Fruit fly (Drosophila melanogaster): ENCODE measurements around the gene CG13114.
A peak's percentile ranks its signal among the peaks of the same experiment; 100 is the strongest.

Gene CG13114

DNA sequence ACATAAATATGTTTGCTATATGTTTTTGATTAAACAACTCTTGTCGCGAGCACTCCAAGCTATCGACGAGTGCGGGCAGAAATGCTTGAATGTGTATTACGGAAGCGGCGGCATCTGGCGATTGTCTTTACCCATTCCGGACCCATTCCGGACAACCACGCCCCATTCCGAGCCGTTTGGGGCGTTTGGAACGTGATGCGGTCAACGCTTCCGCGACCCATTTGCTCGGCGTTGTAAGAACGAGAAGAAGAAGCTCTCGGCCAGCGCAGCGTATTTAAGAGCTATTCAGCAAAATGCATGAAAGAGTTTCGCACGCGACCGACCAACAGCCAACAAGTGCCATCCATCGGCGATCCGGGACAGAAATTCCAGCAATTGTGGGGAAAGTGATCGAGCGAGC lies at the start of gene CG13114:
CG13114 (plus strand) TSS at position 301 of the 400 bp plus-strand sequence.
- peak; percentile 7 for TF ChIP-seq CG17801 (GFP tag; optimal IDR thresholded peaks at IDR 0.05; ENCODE audit: partially characterized antibody)

DNA sequence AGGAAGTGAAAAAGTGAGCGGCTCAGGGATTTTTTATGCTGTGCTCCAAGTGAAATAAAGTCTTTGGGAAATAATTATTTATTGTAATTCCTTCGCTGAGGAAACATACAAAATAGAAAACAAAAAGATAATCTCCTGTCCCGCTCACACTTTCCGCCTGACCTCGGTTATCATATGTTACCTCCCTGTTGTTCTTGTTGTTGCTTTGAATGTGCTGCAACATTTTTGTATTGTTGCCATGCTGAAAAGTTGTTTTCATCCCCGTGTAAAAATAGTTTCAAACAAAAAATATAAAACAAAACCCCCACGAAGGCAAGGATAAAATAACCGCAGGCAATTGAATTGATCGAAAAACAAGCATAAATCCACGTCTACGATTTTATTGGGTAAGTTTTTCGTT lies 49.7 kb upstream of the CG13114 start:
- no peak for TF ChIP-seq CG17801 (GFP tag; optimal IDR thresholded peaks at IDR 0.05; ENCODE audit: partially characterized antibody)

dm6 chr2L:9496378-9497284 lies 49.0 kb upstream of the CG13114 start:
- no peak for TF ChIP-seq CG17801 (GFP tag; optimal IDR thresholded peaks at IDR 0.05; ENCODE audit: partially characterized antibody)

DNA sequence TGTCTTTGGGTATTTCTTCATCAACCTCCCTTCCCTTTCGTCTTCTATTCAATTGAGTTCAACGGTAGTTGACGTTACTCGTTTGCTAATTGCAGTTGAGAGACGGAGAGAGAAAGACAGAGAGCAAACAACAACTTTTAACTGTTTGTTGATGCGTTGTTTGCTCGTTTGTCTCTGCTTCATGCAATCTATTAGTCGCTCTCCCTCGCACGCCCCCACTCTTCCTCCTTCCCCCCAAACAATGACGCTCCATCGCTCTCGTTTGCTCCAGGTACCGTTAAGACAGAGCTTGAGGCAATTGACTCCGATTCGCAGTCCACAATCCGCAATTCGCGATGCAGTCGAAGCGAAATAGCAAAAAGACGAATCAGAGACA lies 48.3 kb upstream of the CG13114 start:
- TF ChIP-seq CG17801 (GFP tag; optimal IDR thresholded peaks at IDR 0.05; ENCODE audit: partially characterized antibody): peak; percentile 59

- TF ChIP-seq CG17801 (GFP tag; optimal IDR thresholded peaks at IDR 0.05; ENCODE audit: partially characterized antibody): peak; percentile 85
Observed at dm6 chr2L:9498185-9498984, 47.2 kb upstream of the CG13114 start.

DNA sequence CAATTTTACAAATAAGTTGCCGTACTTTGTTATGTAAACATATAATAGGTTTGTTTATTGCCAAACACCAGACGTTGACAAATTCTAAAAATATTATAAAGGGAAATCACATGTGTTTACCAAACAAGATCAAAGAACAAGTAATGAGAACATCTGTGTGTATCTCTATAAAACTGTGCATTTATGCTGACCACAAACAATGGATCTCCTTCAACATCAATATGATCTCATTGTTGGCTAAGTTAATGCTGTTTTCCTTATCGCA lies 46.7 kb upstream of the CG13114 start:
- no peak for TF ChIP-seq CG17801 (GFP tag; optimal IDR thresholded peaks at IDR 0.05; ENCODE audit: partially characterized antibody)

dm6 chr2L:9500454-9500853 lies 45.2 kb upstream of the CG13114 start:
- no peak for TF ChIP-seq CG17801 (GFP tag; optimal IDR thresholded peaks at IDR 0.05; ENCODE audit: partially characterized antibody)

DNA sequence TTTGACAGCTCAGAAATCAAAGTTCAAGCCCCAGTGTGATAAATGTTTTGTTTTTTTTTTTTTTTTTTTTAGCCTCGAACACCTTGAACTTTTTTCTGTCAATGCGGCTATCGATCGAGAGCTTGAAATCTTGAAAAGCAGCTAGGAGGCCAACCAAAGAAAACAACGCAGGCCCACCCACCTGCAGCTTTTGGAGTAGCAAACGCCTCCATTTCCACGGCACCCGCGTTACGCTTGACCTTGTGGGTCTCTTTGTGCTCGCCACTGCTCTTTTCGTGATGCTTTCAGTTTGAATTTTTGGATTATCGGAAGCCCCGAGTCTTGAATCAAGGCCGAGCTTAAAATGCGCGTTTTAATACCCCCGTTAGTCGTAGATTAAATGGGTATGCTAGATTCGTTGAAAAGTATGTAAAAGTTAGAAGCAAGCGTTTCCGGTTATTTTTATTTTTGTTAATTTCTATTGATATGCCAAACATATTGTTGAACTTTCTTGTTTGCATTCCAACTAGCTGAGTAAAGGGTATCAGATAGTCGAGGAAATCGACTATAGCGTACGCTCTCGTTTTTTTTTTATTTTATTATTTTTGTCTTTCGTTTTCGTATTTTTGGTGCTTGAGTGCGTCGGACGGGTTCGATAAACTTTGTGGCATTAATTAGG lies 42.7 kb upstream of the CG13114 start:
- TF ChIP-seq CG17801 (GFP tag; optimal IDR thresholded peaks at IDR 0.05; ENCODE audit: partially characterized antibody): peak; percentile 74

DNA sequence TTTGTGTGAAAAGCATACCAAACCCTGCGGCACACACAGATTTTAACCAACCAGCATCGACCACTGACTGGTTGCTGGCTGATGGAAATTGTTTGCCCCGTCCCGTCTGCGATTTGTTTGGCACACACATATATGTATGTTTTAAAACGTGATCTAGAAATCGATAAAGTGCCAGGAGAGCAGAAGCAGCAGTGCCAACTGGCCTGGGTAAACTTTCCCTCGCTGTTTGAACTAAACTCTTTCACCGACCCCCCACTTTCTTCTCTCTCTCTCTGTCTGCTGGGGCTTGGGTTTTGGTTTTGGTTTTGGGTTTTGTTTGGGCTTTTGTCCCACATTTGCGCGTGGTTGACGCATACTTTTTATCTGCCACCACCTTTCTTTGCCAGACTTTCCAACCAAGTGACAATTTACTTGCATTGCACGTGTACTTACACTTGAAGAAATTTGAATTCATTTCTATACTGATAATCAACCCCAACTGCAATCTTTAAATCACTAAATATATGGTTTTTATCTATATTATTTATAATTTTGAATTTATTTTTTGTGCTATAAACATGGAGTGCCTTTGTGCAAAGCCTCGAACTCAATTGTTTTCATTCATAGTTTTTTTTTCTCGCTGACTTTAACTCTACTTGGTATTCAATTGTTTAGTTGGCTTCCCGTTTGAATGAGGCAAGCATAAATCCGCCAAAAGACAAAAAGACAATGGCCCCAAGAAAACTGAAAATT lies 40.1 kb upstream of the CG13114 start:
- TF ChIP-seq CG17801 (GFP tag; optimal IDR thresholded peaks at IDR 0.05; ENCODE audit: partially characterized antibody): no peak

dm6 chr2L:9506535-9507036 lies 39.0 kb upstream of the CG13114 start:
- TF ChIP-seq CG17801 (GFP tag; optimal IDR thresholded peaks at IDR 0.05; ENCODE audit: partially characterized antibody): no peak

DNA sequence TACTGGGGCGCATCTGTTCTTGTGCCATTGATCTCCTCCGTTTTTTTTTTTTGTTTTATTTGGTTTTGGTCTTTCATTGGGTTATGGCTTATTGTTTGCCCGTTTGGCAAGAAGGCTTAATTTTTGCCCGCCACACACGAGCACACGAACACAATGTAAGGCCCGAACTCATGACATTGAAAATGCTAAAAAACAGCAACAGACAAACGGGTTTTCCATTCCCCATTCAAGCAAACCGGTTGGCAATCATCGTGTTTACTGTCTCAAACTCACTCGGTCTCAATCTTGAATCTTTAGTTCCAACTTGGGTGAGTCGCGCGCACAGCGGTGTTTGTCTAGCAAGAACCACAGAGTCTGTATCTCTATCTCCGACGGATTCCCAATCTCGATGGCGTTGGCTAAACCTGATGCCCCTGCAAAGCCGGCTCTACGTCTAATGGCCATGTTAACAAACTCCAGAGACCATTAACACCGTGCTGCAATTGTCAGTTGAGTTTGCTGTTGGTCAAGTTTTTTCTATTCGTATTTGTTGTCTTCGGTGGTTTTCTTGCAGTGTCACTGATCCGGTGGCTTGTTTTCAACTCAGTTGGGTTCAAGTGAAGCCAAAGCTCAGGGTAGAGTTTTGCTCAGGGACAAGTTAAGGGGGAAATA lies 36.9 kb upstream of the CG13114 start:
- no peak for TF ChIP-seq CG17801 (GFP tag; optimal IDR thresholded peaks at IDR 0.05; ENCODE audit: partially characterized antibody)

- TF ChIP-seq CG17801 (GFP tag; optimal IDR thresholded peaks at IDR 0.05; ENCODE audit: partially characterized antibody): no peak
Observed at dm6 chr2L:9509653-9510052, 36.0 kb upstream of the CG13114 start.

DNA sequence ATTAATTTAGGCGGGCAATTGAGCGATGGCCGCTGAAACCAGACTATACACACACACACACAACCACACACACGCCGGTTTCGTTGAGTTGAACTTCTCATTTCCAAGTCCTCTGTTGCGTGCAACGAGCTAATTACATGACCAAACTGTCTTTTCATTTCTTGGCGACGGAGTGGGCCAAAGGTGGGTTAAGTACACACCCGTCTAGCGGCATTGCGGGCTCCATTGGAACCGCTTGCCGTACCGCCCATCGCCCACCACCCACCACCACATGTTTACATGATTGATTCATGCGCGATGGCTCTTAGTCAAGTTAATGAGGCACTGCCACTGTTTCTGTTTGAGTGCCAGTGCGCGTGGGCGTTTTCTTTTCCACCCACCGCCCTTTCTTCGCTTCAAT lies 35.2 kb upstream of the CG13114 start:
- TF ChIP-seq CG17801 (GFP tag; optimal IDR thresholded peaks at IDR 0.05; ENCODE audit: partially characterized antibody): no peak

DNA sequence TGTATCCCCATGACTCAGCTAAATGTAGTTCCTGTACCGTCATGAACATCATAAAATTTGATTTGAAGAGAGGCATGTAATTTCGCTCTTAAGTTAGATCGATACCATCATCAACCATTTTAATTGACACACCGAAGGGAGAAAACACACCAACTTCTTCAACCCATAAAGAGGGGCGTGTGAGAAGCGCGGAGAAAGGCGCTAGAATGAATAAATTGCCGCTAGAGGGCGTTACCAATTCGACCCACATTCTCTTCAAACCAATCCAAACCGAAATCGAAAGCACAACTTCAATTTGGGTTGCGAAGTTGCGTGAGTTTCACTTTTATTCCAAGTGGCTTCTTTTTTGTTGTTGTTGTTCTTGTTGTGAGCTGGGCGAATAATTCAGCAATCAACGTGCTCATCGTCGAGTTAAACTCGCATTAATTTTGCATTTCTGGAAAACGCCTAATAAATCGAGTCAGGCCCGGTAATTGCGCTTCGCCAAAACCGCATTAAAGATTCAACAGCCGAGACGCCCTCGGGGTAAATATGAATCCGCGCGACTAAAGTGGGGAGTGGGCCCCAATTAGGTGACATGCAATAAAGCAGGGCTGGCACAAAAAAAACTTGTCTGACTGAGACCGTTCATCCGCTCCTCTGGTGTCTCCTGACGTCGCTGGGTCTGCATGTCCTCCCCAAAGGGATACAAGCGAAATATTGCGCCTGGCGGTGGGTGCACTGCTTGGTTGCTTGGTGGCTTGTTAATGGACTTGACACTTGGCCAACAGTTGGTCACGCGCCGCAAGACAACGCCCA lies 33.0 kb upstream of the CG13114 start:
- TF ChIP-seq CG17801 (GFP tag; optimal IDR thresholded peaks at IDR 0.05; ENCODE audit: partially characterized antibody): no peak

All from ovary, adult (tissue).